Worm (Caenorhabditis elegans) whole organism, L2 larva: Measurements from ENCODE around the gene unc-47.

Experiments
- C34F6.9 ChIP-seq: fragments of 150-350 bp; optimal IDR thresholded peaks from 2 replicates; lab custom pipeline; 2014; ENCODE audit warnings: missing biosample characterization, missing genetic modification characterization
- F13H6.1 ChIP-seq: sonication (generic microtip); optimal IDR thresholded peaks from 2 replicates; lab custom pipeline; 2016; ENCODE audit warnings: missing genetic modification characterization, missing compliant biosample characterization
- R02D3.7 ChIP-seq: fragments of 150-350 bp; optimal IDR thresholded peaks from 2 replicates; lab custom pipeline; 2014; ENCODE audit warnings: missing biosample characterization, missing genetic modification characterization
- Y55F3AM.14 ChIP-seq: fragments of 200-800 bp; sonication (Bioruptor generic); optimal IDR thresholded peaks from 2 replicates; lab custom pipeline; 2018; ENCODE audit warnings: mild to moderate bottlenecking, missing genetic modification characterization, missing compliant biosample characterization
- ZK546.5 ChIP-seq: sonication (generic microtip); optimal IDR thresholded peaks from 2 replicates; lab custom pipeline; 2017; ENCODE audit warnings: missing biosample characterization, missing genetic modification characterization
- aly-2 ChIP-seq: fragments of 150-350 bp; optimal IDR thresholded peaks from 2 replicates; lab custom pipeline; 2014; ENCODE audit warnings: missing biosample characterization, missing genetic modification characterization
- ama-1 ChIP-seq: fragments of 150-350 bp; optimal IDR thresholded peaks from 2 replicates; lab custom pipeline; 2018; ENCODE audit warnings: inconsistent platforms
- blmp-1 ChIP-seq: sonication (generic microtip); optimal IDR thresholded peaks from 2 replicates; lab custom pipeline; 2017; ENCODE audit warnings: missing genetic modification characterization, mild to moderate bottlenecking, missing compliant biosample characterization, antibody characterized with exemption, moderate library complexity; ENCODE audit not compliant: insufficient read depth
- ceh-16 ChIP-seq: fragments of 150-350 bp; optimal IDR thresholded peaks from 2 replicates; lab custom pipeline; 2014; ENCODE audit warnings: missing biosample characterization, missing genetic modification characterization
- ceh-82 ChIP-seq: fragments of 150-350 bp; optimal IDR thresholded peaks from 2 replicates; lab custom pipeline; 2014; ENCODE audit warnings: missing biosample characterization, missing genetic modification characterization
- crh-2 ChIP-seq: sonication (generic microtip); optimal IDR thresholded peaks from 2 replicates; lab custom pipeline; 2017; ENCODE audit warnings: missing biosample characterization, missing genetic modification characterization
- dmd-4 ChIP-seq: sonication (generic microtip); optimal IDR thresholded peaks from 2 replicates; lab custom pipeline; 2017; ENCODE audit warnings: missing biosample characterization, missing genetic modification characterization
- egl-27 ChIP-seq: sonication (generic microtip); optimal IDR thresholded peaks from 3 replicates; lab custom pipeline; 2017; ENCODE audit warnings: missing biosample characterization, missing genetic modification reagents, missing genetic modification characterization
- elt-1 ChIP-seq: fragments of 150-350 bp; optimal IDR thresholded peaks from 2 replicates; lab custom pipeline; 2014; ENCODE audit warnings: missing biosample characterization, missing genetic modification characterization
- elt-3 ChIP-seq: sonication (generic microtip); optimal IDR thresholded peaks from 2 replicates; lab custom pipeline; 2017; ENCODE audit warnings: missing biosample characterization, missing genetic modification characterization
- fos-1 ChIP-seq: fragments of 150-350 bp; optimal IDR thresholded peaks from 2 replicates; lab custom pipeline; 2014; ENCODE audit warnings: missing biosample characterization, missing genetic modification characterization
- gmeb-1 ChIP-seq: fragments of 150-350 bp; optimal IDR thresholded peaks from 2 replicates; lab custom pipeline; 2014; ENCODE audit warnings: missing biosample characterization, missing genetic modification characterization
- lin-11 ChIP-seq: fragments of 150-350 bp; sonication (generic microtip); optimal IDR thresholded peaks from 2 replicates; lab custom pipeline; 2014; ENCODE audit warnings: missing biosample characterization, missing genetic modification characterization, inconsistent platforms, mixed read lengths
- lin-39 ChIP-seq: fragments of 150-350 bp; optimal IDR thresholded peaks from 2 replicates; lab custom pipeline; 2014; ENCODE audit warnings: missing biosample characterization, missing genetic modification reagents, missing genetic modification characterization
- lsy-2 ChIP-seq, 2 experiments: fragments of 150-350 bp in 1 of 2; sonication (generic microtip) in 1 of 2; optimal IDR thresholded peaks; 2 replicates each; lab custom pipeline; 2014 to 2017; ENCODE audit warnings: missing biosample characterization in 2 of 2, missing genetic modification characterization in 2 of 2
- mab-5 ChIP-seq: fragments of 150-350 bp; optimal IDR thresholded peaks from 2 replicates; lab custom pipeline; 2014; ENCODE audit warnings: missing biosample characterization, missing genetic modification characterization
- nhr-10 ChIP-seq: sonication (generic microtip); optimal IDR thresholded peaks from 2 replicates; lab custom pipeline; 2017; ENCODE audit warnings: missing biosample characterization, missing genetic modification characterization
- nhr-11 ChIP-seq: fragments of 150-350 bp; optimal IDR thresholded peaks from 2 replicates; lab custom pipeline; 2014; ENCODE audit warnings: missing biosample characterization, missing genetic modification characterization
- nhr-12 ChIP-seq: fragments of 150-350 bp; optimal IDR thresholded peaks from 2 replicates; lab custom pipeline; 2014; ENCODE audit warnings: missing biosample characterization, missing genetic modification characterization
- nhr-129 ChIP-seq: fragments of 150-350 bp; optimal IDR thresholded peaks from 2 replicates; lab custom pipeline; 2014; ENCODE audit warnings: missing biosample characterization, missing genetic modification characterization
- nhr-237 ChIP-seq: fragments of 150-350 bp; optimal IDR thresholded peaks from 2 replicates; lab custom pipeline; 2014; ENCODE audit warnings: missing biosample characterization, missing genetic modification characterization
- nhr-25 ChIP-seq: fragments of 150-350 bp; sonication (generic microtip); optimal IDR thresholded peaks from 3 replicates; lab custom pipeline; 2014; ENCODE audit warnings: missing biosample characterization, missing genetic modification characterization
- nhr-6 ChIP-seq: fragments of 150-350 bp; optimal IDR thresholded peaks from 2 replicates; lab custom pipeline; 2014; ENCODE audit warnings: missing biosample characterization, missing genetic modification characterization
- nhr-77 ChIP-seq: fragments of 150-350 bp; optimal IDR thresholded peaks from 2 replicates; lab custom pipeline; 2014; ENCODE audit warnings: missing biosample characterization, missing genetic modification characterization
- peb-1 ChIP-seq: fragments of 150-350 bp; optimal IDR thresholded peaks from 2 replicates; lab custom pipeline; 2014; ENCODE audit warnings: missing biosample characterization, missing genetic modification characterization
- skn-1 ChIP-seq: sonication (generic microtip); optimal IDR thresholded peaks from 2 replicates; lab custom pipeline; 2017; ENCODE audit warnings: missing biosample characterization, missing genetic modification characterization
- sma-3 ChIP-seq: sonication (generic microtip); optimal IDR thresholded peaks from 2 replicates; lab custom pipeline; 2016; ENCODE audit warnings: missing genetic modification reagents, missing genetic modification characterization, missing compliant biosample characterization
- sma-9 ChIP-seq, 2 experiments: fragments of 150-350 bp in 1 of 2; sonication (generic microtip) in 1 of 2; optimal IDR thresholded peaks; 2 replicates each; lab custom pipeline; 2014 to 2016; ENCODE audit warnings: missing genetic modification characterization in 2 of 2, mild to moderate bottlenecking in 1 of 2, missing biosample characterization in 1 of 2, missing compliant biosample characterization in 1 of 2, missing genetic modification reagents in 1 of 2, moderate library complexity in 1 of 2
- snpc-4 ChIP-seq: fragments of 150-350 bp; optimal IDR thresholded peaks from 2 replicates; lab custom pipeline; 2014; ENCODE audit warnings: missing biosample characterization, missing genetic modification characterization
- unc-55 ChIP-seq: fragments of 150-350 bp; sonication (generic microtip); optimal IDR thresholded peaks from 3 replicates; lab custom pipeline; 2014; ENCODE audit warnings: missing biosample characterization, missing genetic modification reagents, missing genetic modification characterization
- zag-1 ChIP-seq: fragments of 150-350 bp; optimal IDR thresholded peaks from 2 replicates; lab custom pipeline; 2014; ENCODE audit warnings: missing biosample characterization, missing genetic modification characterization
- ztf-1 ChIP-seq: fragments of 200-800 bp; sonication (Bioruptor generic); conservative IDR thresholded peaks from 2 replicates; pipeline ENCODE4 v1.3.6; 2022; ENCODE audit warnings: missing genetic modification characterization, missing compliant biosample characterization
- ztf-11 ChIP-seq: sonication (generic microtip); optimal IDR thresholded peaks from 2 replicates; lab custom pipeline; 2017; ENCODE audit warnings: missing biosample characterization, missing genetic modification characterization
- ztf-4 ChIP-seq: fragments of 150-350 bp; optimal IDR thresholded peaks from 2 replicates; lab custom pipeline; 2014; ENCODE audit warnings: missing biosample characterization, missing genetic modification characterization

Gene unc-47

ce11 chrIII:10206352-10206751, 20.3 kb upstream of the unc-47 start:
- no peak for TF ChIP-seq gmeb-1 (tag; lab: Kevin White, UChicago)
- no peak for TF ChIP-seq ceh-16 (tag; lab: Kevin White, UChicago)
- no peak for TF ChIP-seq C34F6.9 (tag; lab: Kevin White, UChicago)
- no peak for TF ChIP-seq ama-1 (lab: Kevin White, UChicago)
- no peak for TF ChIP-seq mab-5 (tag; lab: Kevin White, UChicago)
- no peak for TF ChIP-seq ceh-82
- no peak for TF ChIP-seq Y55F3AM.14
- TF ChIP-seq elt-1 (tag; lab: Kevin White, UChicago) = no peak
- no peak for TF ChIP-seq nhr-25 (tag; lab: Kevin White, UChicago)
- TF ChIP-seq lsy-2 (tag; optimal IDR thresholded peaks at IDR 0.05; lab: Kevin White, UChicago) = no peak
- TF ChIP-seq lin-39 (tag; lab: Kevin White, UChicago) = no peak
- TF ChIP-seq sma-3 = no peak
- TF ChIP-seq nhr-10 = no peak
- no peak for TF ChIP-seq fos-1
- TF ChIP-seq lin-11 (tag; lab: Kevin White, UChicago) = no peak
- no peak for TF ChIP-seq nhr-11 (tag; lab: Kevin White, UChicago)

DNA sequence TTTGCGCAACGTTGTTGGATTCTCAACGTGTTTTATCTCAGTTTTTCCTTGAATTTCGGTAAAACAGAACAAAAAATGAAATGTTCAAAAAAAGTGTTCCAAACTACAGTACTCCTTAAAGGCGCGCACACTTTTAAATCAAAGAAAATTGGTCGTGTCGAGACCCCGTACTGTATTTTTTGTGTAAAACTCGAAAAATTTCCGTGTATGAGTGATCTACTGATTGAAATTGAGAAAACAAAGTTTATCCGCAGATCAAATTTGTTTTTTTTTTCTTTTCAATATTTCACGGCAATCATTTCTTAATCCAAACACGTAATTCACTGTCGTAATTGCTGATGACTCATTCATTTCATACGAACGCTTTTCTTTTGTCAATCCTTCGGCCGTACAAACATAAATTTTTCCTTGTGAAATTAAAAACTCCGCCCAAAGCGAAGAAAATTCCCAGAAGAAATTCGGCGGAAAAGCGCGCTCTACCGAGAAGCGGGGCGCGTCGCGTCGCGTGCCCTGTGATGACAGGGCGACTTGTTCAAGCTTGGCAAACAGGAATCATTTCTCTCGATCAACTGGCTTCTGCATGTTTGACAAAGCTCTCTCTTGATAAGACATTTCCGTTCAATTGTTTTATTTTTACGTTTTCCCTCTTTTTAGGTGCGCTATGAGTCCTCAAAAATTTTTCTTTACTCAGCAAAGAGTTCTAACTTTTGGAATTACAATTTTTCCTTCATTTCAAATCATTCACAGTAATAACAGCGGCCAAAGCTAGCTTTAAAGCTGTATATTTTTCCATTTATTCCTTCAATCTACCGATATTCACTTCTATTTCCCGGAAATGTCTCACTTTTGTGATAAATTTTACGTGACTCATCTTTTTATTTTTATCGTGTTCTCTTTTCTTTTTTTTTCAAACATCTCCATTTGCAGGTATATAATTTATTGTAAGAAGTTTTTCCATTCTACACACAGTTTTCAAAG, 17.1 kb upstream of the unc-47 start, which contains the start of gene chc-1:
Gene chc-1 (plus strand): TSS at position 928 of the 978 bp plus-strand sequence.
- TF ChIP-seq Y55F3AM.14 = no peak
- TF ChIP-seq zag-1 (tag; lab: Kevin White, UChicago) = no peak
- no peak for TF ChIP-seq nhr-77 (tag; lab: Kevin White, UChicago)
- TF ChIP-seq unc-55 = peak; percentile 51
- TF ChIP-seq skn-1 (tag; lab: Kevin White, UChicago) = no peak
- TF ChIP-seq C34F6.9 (tag; lab: Kevin White, UChicago) = peak; percentile 50
- no peak for TF ChIP-seq ZK546.5 (tag; lab: Kevin White, UChicago)
- no peak for TF ChIP-seq egl-27
- peak; percentile 75 for TF ChIP-seq fos-1
- no peak for TF ChIP-seq nhr-12
- TF ChIP-seq nhr-129 (tag; lab: Kevin White, UChicago) = peak; percentile 34
- peak; percentile 25 for TF ChIP-seq gmeb-1 (tag; lab: Kevin White, UChicago)
- peak; percentile 19 for TF ChIP-seq crh-2 (tag; lab: Kevin White, UChicago)
- peak in 1 of 2 experiments; percentile 31 for TF ChIP-seq lsy-2 (tag; optimal IDR thresholded peaks at IDR 0.05; lab: Kevin White, UChicago)
- no peak for TF ChIP-seq ztf-4 (tag; lab: Kevin White, UChicago)
- no peak for TF ChIP-seq lin-39 (tag; lab: Kevin White, UChicago)
- TF ChIP-seq ceh-16 (tag; lab: Kevin White, UChicago) = no peak

- TF ChIP-seq elt-3 (no peak), ztf-1 (GFP tag; lab: Robert Waterston, UW) (no peak), R02D3.7 (tag; lab: Kevin White, UChicago) (no peak), Y55F3AM.14 (no peak), nhr-12 (no peak), gmeb-1 (tag; lab: Kevin White, UChicago) (no peak), sma-9 (GFP tag; optimal IDR thresholded peaks at IDR 0.05; lab: Kevin White, UChicago) (no peak), sma-9 (tag; optimal IDR thresholded peaks at IDR 0.05; lab: Kevin White, UChicago) (no peak), sma-3 (no peak), unc-55 (no peak), zag-1 (tag; lab: Kevin White, UChicago) (no peak), nhr-237 (tag; lab: Kevin White, UChicago) (no peak), lin-11 (tag; lab: Kevin White, UChicago) (no peak), snpc-4 (no peak), peb-1 (no peak), F13H6.1 (tag; lab: Kevin White, UChicago) (no peak), dmd-4 (tag; lab: Kevin White, UChicago) (no peak)
These were observed 16.3 kb upstream of the unc-47 start for ce11 chrIII:10202391-10202790.

DNA sequence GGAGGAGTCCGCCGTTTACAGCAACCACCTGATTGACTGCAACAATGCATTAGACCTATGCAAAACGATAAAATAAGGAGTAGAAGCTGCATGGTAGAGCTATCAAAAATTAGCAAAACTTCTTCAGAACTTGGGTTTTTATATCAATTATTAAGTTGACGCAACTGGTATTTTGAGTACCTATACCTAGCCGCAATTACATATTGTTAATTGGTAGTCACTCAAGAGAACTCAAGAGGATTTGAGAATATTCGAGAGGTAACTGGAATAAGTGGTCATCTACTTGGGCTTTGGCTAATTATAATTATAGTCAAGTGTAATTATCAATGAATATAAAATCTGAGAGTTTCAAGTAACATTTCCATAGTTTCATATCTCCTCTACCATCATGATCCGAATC, 15.2 kb upstream of the unc-47 start, which contains the start of the genes T20G5.13 and T20G5.12:
Gene T20G5.13 (minus strand): TSS at position 101 of the 400 bp plus-strand sequence.
Gene T20G5.12 (plus strand): TSS at position 370 of the 400 bp plus-strand sequence.
- TF ChIP-seq ztf-1 (GFP tag; lab: Robert Waterston, UW) (no peak), nhr-77 (tag; lab: Kevin White, UChicago) (no peak), aly-2 (no peak), ztf-4 (tag; lab: Kevin White, UChicago) (no peak), C34F6.9 (tag; lab: Kevin White, UChicago) (no peak), nhr-10 (no peak), snpc-4 (no peak), gmeb-1 (tag; lab: Kevin White, UChicago) (no peak), mab-5 (tag; lab: Kevin White, UChicago) (no peak), F13H6.1 (tag; lab: Kevin White, UChicago) (no peak), elt-1 (tag; lab: Kevin White, UChicago) (no peak), ztf-11 (no peak), blmp-1 (tag; lab: Kevin White, UChicago) (no peak), nhr-6 (tag; lab: Kevin White, UChicago) (no peak)
